Worm (Caenorhabditis elegans): Measurements from ENCODE around the gene T09F5.1.
"Not testable (repeated sequence)": the region's sequence is repeated elsewhere in the genome, so short reads cannot be mapped to it uniquely, and the experiment has no call there.

- TF ChIP-seq lsy-2 (tag; optimal IDR thresholded peaks at IDR 0.05); nhr-237 (tag; optimal IDR thresholded peaks at IDR 0.05); lin-13 (tag; optimal IDR thresholded peaks at IDR 0.05); nhr-12 (tag; optimal IDR thresholded peaks at IDR 0.05); elt-3 (tag; optimal IDR thresholded peaks at IDR 0.05); nhr-76 (tag; optimal IDR thresholded peaks at IDR 0.05); nhr-28 (tag; optimal IDR thresholded peaks at IDR 0.05); ztf-11 (tag; optimal IDR thresholded peaks at IDR 0.05); tbx-8 (GFP tag; optimal IDR thresholded peaks at IDR 0.05); sem-2 (GFP tag; optimal IDR thresholded peaks at IDR 0.05); unc-39 (tag; optimal IDR thresholded peaks at IDR 0.05); pha-4 (tag; optimal IDR thresholded peaks at IDR 0.05): not testable (repeated sequence)
Observed at ce11 chrV:15105893-15106598, 42.9 kb upstream of the T09F5.1 start, which contains the start of gene C01G10.14.
